Worm (Caenorhabditis elegans) whole organism, early embryonic: ENCODE measurements around the gene F58E1.13.

ENCODE experiments used
- B0310.2 ChIP-seq: sonication (generic microtip); optimal IDR thresholded peaks from 2 replicates; lab custom pipeline; 2016; ENCODE audit warnings: mild to moderate bottlenecking, missing genetic modification characterization, missing compliant biosample characterization
- F13C5.2 ChIP-seq: sonication (generic microtip); optimal IDR thresholded peaks from 2 replicates; lab custom pipeline; 2017; ENCODE audit warnings: mild to moderate bottlenecking, missing genetic modification characterization, inconsistent platforms, missing compliant biosample characterization
- aly-1 ChIP-seq: sonication (generic microtip); optimal IDR thresholded peaks from 2 replicates; lab custom pipeline; 2016; ENCODE audit warnings: missing genetic modification characterization, missing compliant biosample characterization
- ama-1 ChIP-seq: fragments of 150-350 bp; optimal IDR thresholded peaks from 2 replicates; lab custom pipeline; 2014
- ceh-13 ChIP-seq: fragments of 200-800 bp; sonication (Bioruptor generic); optimal IDR thresholded peaks from 2 replicates; lab custom pipeline; 2018; ENCODE audit warnings: mild to moderate bottlenecking, missing genetic modification characterization, missing compliant biosample characterization
- ceh-36 ChIP-seq: sonication (generic microtip); optimal IDR thresholded peaks from 2 replicates; lab custom pipeline; 2016; ENCODE audit warnings: missing genetic modification characterization, inconsistent platforms, missing compliant biosample characterization
- flt-1 ChIP-seq: fragments of 200-800 bp; sonication (Bioruptor generic); IDR thresholded peaks from 2 replicates; pipeline ENCODE4 v1.3.6; 2022; ENCODE audit warnings: missing genetic modification characterization, missing compliant biosample characterization
- hnd-1 ChIP-seq: sonication (generic microtip); optimal IDR thresholded peaks from 2 replicates; lab custom pipeline; 2016; ENCODE audit warnings: missing genetic modification characterization, missing compliant biosample characterization
- pes-1 ChIP-seq: fragments of 200-800 bp; sonication (Bioruptor generic); IDR thresholded peaks from 2 replicates; pipeline ENCODE4 v1.3.6; 2022; ENCODE audit warnings: missing genetic modification reagents, missing genetic modification characterization, missing compliant biosample characterization
- sea-1 ChIP-seq: fragments of 200-800 bp; sonication (Bioruptor generic); conservative IDR thresholded peaks from 2 replicates; pipeline ENCODE4 v1.3.6; 2022; ENCODE audit warnings: missing genetic modification characterization, missing compliant biosample characterization
- tbx-11 ChIP-seq: fragments of 200-800 bp; sonication (Bioruptor generic); IDR thresholded peaks from 2 replicates; pipeline ENCODE4 v1.3.6; 2022; ENCODE audit warnings: missing genetic modification characterization, missing compliant biosample characterization
- tra-4 ChIP-seq: sonication (generic microtip); optimal IDR thresholded peaks from 2 replicates; lab custom pipeline; 2017; ENCODE audit warnings: missing genetic modification characterization, missing compliant biosample characterization

ce11 chrII:1646199-1646598 lies 49.5 kb downstream of the F58E1.13 start, which contains the start of gene ZC204.17:
- TF ChIP-seq hnd-1 (no peak), ama-1 (no peak), pes-1 (GFP tag; lab: Robert Waterston, UW) (no peak), tbx-11 (GFP tag; lab: Robert Waterston, UW) (no peak), tra-4 (tag; lab: Kevin White, UChicago) (no peak), flt-1 (GFP tag; lab: Robert Waterston, UW) (no peak), ceh-36 (tag; lab: Kevin White, UChicago) (no peak), ceh-13 (GFP tag; lab: Kevin White, UChicago) (no peak), sea-1 (GFP tag; lab: Robert Waterston, UW) (no peak), B0310.2 (tag; lab: Kevin White, UChicago) (no peak), aly-1 (no peak), F13C5.2 (tag; lab: Kevin White, UChicago) (no peak)
